Fruit fly (Drosophila melanogaster) whole organism, wandering third instar larva: Measurements from ENCODE around the gene atl.

Source experiments
- Abd-B ChIP-seq: fragments of >200 bp; optimal IDR thresholded peaks from 2 replicates; lab custom pipeline; 2017; ENCODE audit warnings: missing biosample characterization, missing genetic modification characterization
- CG9705 ChIP-seq: fragments of 200-800 bp; sonication (Bioruptor generic); optimal IDR thresholded peaks from 2 replicates; lab custom pipeline; 2018; ENCODE audit warnings: missing biosample characterization, mild to moderate bottlenecking, missing genetic modification characterization
- Dfd ChIP-seq: fragments of >200 bp; optimal IDR thresholded peaks from 2 replicates; lab custom pipeline; 2017; ENCODE audit warnings: missing biosample characterization, missing genetic modification characterization
- Dif ChIP-seq: fragments of 200-275, 200-300 bp; sonication (Bioruptor generic); optimal IDR thresholded peaks from 2 replicates; lab custom pipeline; 2018; ENCODE audit warnings: missing biosample characterization, missing genetic modification characterization; ENCODE audit not compliant: partially characterized antibody
- GATAd ChIP-seq: sonication (Bioruptor generic); optimal IDR thresholded peaks from 2 replicates; lab custom pipeline; 2016; ENCODE audit warnings: missing biosample characterization, missing genetic modification characterization
- HLH106 ChIP-seq: fragments of 200-800 bp; optimal IDR thresholded peaks from 3 replicates; lab custom pipeline; 2019; ENCODE audit warnings: missing biosample characterization, mild to moderate bottlenecking, missing genetic modification characterization, moderate library complexity
- Hnf4 ChIP-seq: fragments of 200-800 bp; sonication (Bioruptor generic); optimal IDR thresholded peaks from 2 replicates; lab custom pipeline; 2016; ENCODE audit warnings: missing biosample characterization, mild to moderate bottlenecking, missing genetic modification characterization
- Hr78 ChIP-seq: fragments of >200 bp; optimal IDR thresholded peaks from 2 replicates; lab custom pipeline; 2017; ENCODE audit warnings: missing biosample characterization, missing genetic modification characterization
- Hr83 ChIP-seq: fragments of 200-300 bp; sonication (Bioruptor generic); optimal IDR thresholded peaks from 2 replicates; lab custom pipeline; 2016; ENCODE audit warnings: missing biosample characterization, mild to moderate bottlenecking, missing genetic modification characterization, moderate library complexity; ENCODE audit not compliant: poor library complexity, severe bottlenecking
- Jra ChIP-seq: sonication (Bioruptor generic); optimal IDR thresholded peaks from 2 replicates; lab custom pipeline; 2016; ENCODE audit warnings: missing biosample characterization, missing genetic modification characterization
- Mio ChIP-seq: sonication (Bioruptor generic); optimal IDR thresholded peaks from 2 replicates; lab custom pipeline; 2016; ENCODE audit warnings: missing biosample characterization, missing genetic modification characterization
- Myc ChIP-seq: fragments of >200 bp; optimal IDR thresholded peaks from 2 replicates; lab custom pipeline; 2017
- N ChIP-seq: fragments of >200 bp; optimal IDR thresholded peaks from 2 replicates; lab custom pipeline; 2018; ENCODE audit warnings: missing biosample characterization, missing external identifiers, missing genetic modification characterization
- OdsH ChIP-seq: fragments of 200-800 bp; sonication (Bioruptor generic); optimal IDR thresholded peaks from 2 replicates; lab custom pipeline; 2016; ENCODE audit warnings: missing biosample characterization, mild to moderate bottlenecking, missing genetic modification characterization
- Rel ChIP-seq, 2 experiments: fragments of 200-800 bp; sonication (Bioruptor generic) in 1 of 2; optimal IDR thresholded peaks; 2 replicates in 1 of 2; 3 replicates in 1 of 2; lab custom pipeline; 2016 to 2019; ENCODE audit warnings: mild to moderate bottlenecking in 2 of 2, missing biosample characterization in 2 of 2, missing genetic modification characterization in 2 of 2, moderate library complexity in 1 of 2
- Sp1 ChIP-seq: fragments of 200-800 bp; sonication (Bioruptor generic); optimal IDR thresholded peaks from 3 replicates; lab custom pipeline; 2019; ENCODE audit warnings: missing biosample characterization, mild to moderate bottlenecking, missing genetic modification characterization, moderate library complexity
- Vsx2 ChIP-seq: fragments of 200-300, 225-300 bp; sonication (Bioruptor generic); optimal IDR thresholded peaks from 2 replicates; lab custom pipeline; 2018; ENCODE audit warnings: missing biosample characterization, missing genetic modification characterization; ENCODE audit not compliant: partially characterized antibody
- br ChIP-seq: fragments of 200-800 bp; sonication (Bioruptor generic); optimal IDR thresholded peaks from 2 replicates; lab custom pipeline; 2016; ENCODE audit warnings: missing biosample characterization, missing genetic modification characterization
- brk ChIP-seq: fragments of 200-800 bp; sonication (Bioruptor generic); optimal IDR thresholded peaks from 2 replicates; lab custom pipeline; 2016; ENCODE audit warnings: missing biosample characterization, mild to moderate bottlenecking, missing genetic modification characterization
- dl ChIP-seq, 2 experiments: fragments of 175-275, 200-275 bp in 1 of 2; fragments of 200-275 bp in 1 of 2; sonication (Bioruptor generic); optimal IDR thresholded peaks; lab custom pipeline; 2018; ENCODE audit warnings: mild to moderate bottlenecking in 2 of 2, missing biosample characterization in 2 of 2, missing genetic modification characterization in 2 of 2, moderate library complexity in 2 of 2; ENCODE audit not compliant: partially characterized antibody in 2 of 2, insufficient read depth in 1 of 2
- dmrt93B ChIP-seq: fragments of 200-800 bp; sonication (Bioruptor generic); optimal IDR thresholded peaks from 2 replicates; lab custom pipeline; 2018; ENCODE audit warnings: missing biosample characterization, mild to moderate bottlenecking, missing genetic modification characterization
- foxo ChIP-seq, 2 experiments: fragments of 200-800 bp; sonication (Bioruptor generic); optimal IDR thresholded peaks; 2 replicates in 1 of 2; 3 replicates in 1 of 2; lab custom pipeline; 2016 to 2017; ENCODE audit warnings: missing biosample characterization in 2 of 2, missing genetic modification characterization in 2 of 2
- fru ChIP-seq: fragments of 200-800 bp; sonication (Bioruptor generic); optimal IDR thresholded peaks from 3 replicates; lab custom pipeline; 2016; ENCODE audit warnings: missing biosample characterization, mild to moderate bottlenecking, missing genetic modification characterization
- jim ChIP-seq: fragments of 175-275, 200-325 bp; sonication (Bioruptor generic); optimal IDR thresholded peaks from 2 replicates; lab custom pipeline; 2016; ENCODE audit warnings: missing biosample characterization, mild to moderate bottlenecking, missing genetic modification characterization
- lola ChIP-seq: fragments of >200 bp; optimal IDR thresholded peaks from 2 replicates; lab custom pipeline; 2017; ENCODE audit warnings: missing biosample characterization, missing genetic modification characterization
- pan ChIP-seq: fragments of >200 bp; optimal IDR thresholded peaks from 2 replicates; lab custom pipeline; 2017
- psq ChIP-seq: fragments of 200-800 bp; sonication (Bioruptor generic); optimal IDR thresholded peaks from 3 replicates; lab custom pipeline; 2017; ENCODE audit warnings: missing biosample characterization, mild to moderate bottlenecking, missing genetic modification characterization, moderate library complexity
- rgr ChIP-seq: fragments of 200-800 bp; sonication (Bioruptor generic); optimal IDR thresholded peaks from 3 replicates; lab custom pipeline; 2016; ENCODE audit warnings: missing biosample characterization, mild to moderate bottlenecking, missing genetic modification characterization
- sage ChIP-seq: fragments of 200-800 bp; sonication (Bioruptor generic); optimal IDR thresholded peaks from 2 replicates; lab custom pipeline; 2016; ENCODE audit warnings: missing biosample characterization, mild to moderate bottlenecking, missing genetic modification characterization
- sv ChIP-seq: fragments of 200-800 bp; sonication (Bioruptor generic); optimal IDR thresholded peaks from 3 replicates; lab custom pipeline; 2016; ENCODE audit warnings: missing biosample characterization, missing genetic modification characterization
- tai ChIP-seq: sonication (Bioruptor generic); optimal IDR thresholded peaks from 2 replicates; lab custom pipeline; 2016; ENCODE audit warnings: missing biosample characterization, missing genetic modification characterization
- usp ChIP-seq: fragments of >200 bp; optimal IDR thresholded peaks from 2 replicates; lab custom pipeline; 2017; ENCODE audit warnings: missing biosample characterization, missing genetic modification characterization
- woc ChIP-seq: sonication (Bioruptor generic); optimal IDR thresholded peaks from 2 replicates; lab custom pipeline; 2016; ENCODE audit warnings: missing biosample characterization, mild to moderate bottlenecking, missing genetic modification characterization

Gene atl

DNA sequence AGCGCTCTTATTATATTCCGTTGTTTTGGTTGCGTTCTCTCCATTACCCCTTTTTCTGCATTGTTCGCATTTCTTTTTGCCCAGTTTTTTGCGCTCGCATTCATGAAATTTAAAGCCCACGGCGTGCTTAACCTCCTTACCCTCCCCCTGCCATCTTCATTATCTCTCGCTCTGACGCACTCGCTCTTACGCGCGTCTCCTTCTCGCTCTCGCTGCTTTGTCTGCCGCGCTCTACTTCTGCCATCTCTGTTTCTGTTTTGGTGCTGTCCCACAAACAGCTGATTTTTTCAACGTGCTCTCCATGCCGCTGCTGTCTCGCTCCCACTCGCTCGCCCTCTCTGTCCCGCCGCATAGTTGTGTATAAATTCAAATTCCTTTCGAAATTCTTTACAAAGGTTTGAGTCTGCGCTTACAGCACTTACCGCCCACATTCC, 39.0 kb upstream of the atl start (continued):
- no peak for TF ChIP-seq Dfd (GFP tag; lab: Kevin White, UChicago)
- TF ChIP-seq Myc (lab: Kevin White, UChicago) = peak; percentile 27
- peak; percentile 61 to 62 for TF ChIP-seq dl (GFP tag; optimal IDR thresholded peaks at IDR 0.05; lab: Kevin White, UChicago; ENCODE audit: insufficient read depth in 1 of 2, partially characterized antibody in 2 of 2)
- no peak for TF ChIP-seq Abd-B (GFP tag; lab: Kevin White, UChicago)
- TF ChIP-seq OdsH (GFP tag; lab: Kevin White, UChicago) = no peak

DNA sequence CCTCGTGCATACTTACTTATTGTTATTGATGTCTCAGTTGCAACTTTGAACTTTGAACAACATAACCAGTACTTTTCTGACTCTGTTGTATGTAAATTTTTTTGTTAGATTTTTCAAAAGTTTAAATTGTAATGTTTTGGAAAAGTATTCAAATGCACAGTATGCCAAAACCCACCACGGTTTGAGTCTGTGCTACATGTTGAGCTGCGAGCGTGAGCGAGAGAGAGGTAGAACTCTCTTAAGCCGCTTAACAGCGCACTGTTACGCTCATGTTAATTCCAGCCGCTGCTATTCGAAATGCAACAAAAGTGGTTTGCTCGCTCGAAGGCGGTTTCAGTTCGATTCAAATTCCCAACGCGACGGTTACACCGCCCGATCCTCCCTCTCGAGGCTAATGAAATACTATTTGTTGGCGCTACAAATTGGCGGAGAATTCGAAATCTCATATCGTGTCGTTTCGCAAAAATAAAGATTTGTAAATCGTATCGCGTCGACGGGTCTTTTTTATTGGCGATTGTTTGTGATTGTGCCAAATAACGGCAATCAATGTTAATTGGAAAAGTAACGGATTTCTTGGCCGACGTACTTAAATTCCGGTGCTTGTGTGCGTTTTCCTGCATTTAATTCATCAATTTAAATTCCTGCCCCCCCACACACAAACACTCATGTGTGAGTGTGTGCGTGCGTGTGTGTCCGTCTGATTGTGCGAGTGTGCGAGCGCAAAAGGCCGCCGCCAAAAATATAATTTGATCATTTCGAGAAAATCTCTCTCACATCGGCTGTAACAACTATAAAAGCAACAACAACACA, 36.4 kb upstream of the atl start:
- TF ChIP-seq Hr83 (peak; percentile 15), Hnf4 (no peak), sage (no peak), Myc (lab: Kevin White, UChicago) (no peak), HLH106 (tag; lab: Kevin White, UChicago) (no peak), woc (no peak), Hr78 (no peak), OdsH (GFP tag; lab: Kevin White, UChicago) (no peak), Sp1 (peak; percentile 9), Dif (GFP tag; lab: Kevin White, UChicago) (peak; percentile 12), Rel (GFP tag; optimal IDR thresholded peaks at IDR 0.05; lab: Kevin White, UChicago) (no peak), Rel (tag; optimal IDR thresholded peaks at IDR 0.05; lab: Kevin White, UChicago) (peak; percentile 10)

dm6 chr3R:24590276-24590675, 35.2 kb upstream of the atl start:
- TF ChIP-seq OdsH (GFP tag; lab: Kevin White, UChicago) = no peak
- TF ChIP-seq CG9705 = no peak
- no peak for TF ChIP-seq HLH106 (tag; lab: Kevin White, UChicago)
- peak; percentile 40 for TF ChIP-seq Dfd (GFP tag; lab: Kevin White, UChicago)
- no peak for TF ChIP-seq psq (GFP tag; lab: Kevin White, UChicago)
- no peak for TF ChIP-seq dmrt93B (GFP tag; lab: Kevin White, UChicago)
- no peak for TF ChIP-seq lola (GFP tag; lab: Kevin White, UChicago)
- no peak for TF ChIP-seq Vsx2 (GFP tag; lab: Kevin White, UChicago)
- TF ChIP-seq fru (GFP tag; lab: Kevin White, UChicago) = no peak
- TF ChIP-seq sage = no peak
- TF ChIP-seq N = no peak
- no peak for TF ChIP-seq Jra (GFP tag; lab: Kevin White, UChicago)
- no peak for TF ChIP-seq Rel (GFP tag; optimal IDR thresholded peaks at IDR 0.05; lab: Kevin White, UChicago)
- TF ChIP-seq Rel (tag; optimal IDR thresholded peaks at IDR 0.05; lab: Kevin White, UChicago) = peak; percentile 4
- TF ChIP-seq, all 38 proteins: peak for 2

DNA sequence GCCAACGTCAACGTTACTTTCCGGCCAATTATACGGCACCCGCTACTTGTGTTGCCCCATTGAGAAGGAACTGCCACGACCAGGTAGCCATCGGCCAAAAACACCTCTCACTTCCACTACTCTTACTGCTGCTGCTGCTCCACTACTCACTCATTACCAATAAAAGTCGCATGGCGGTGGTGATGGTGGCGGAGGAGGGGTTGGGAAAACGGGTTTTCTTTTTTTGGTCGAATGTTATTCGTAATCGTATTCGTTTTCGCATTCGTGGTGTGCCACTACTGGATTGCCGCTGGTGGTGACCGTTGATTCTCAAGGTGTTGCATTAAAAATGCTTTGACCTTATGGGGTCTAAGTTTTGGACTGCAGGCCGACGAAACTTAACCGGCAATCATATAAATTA, 31.7 kb upstream of the atl start:
- peak; percentile 28 for TF ChIP-seq psq (GFP tag; lab: Kevin White, UChicago)
- TF ChIP-seq jim (GFP tag; lab: Kevin White, UChicago) = no peak
- TF ChIP-seq Dif (GFP tag; lab: Kevin White, UChicago) = peak; percentile 58
- TF ChIP-seq GATAd (GFP tag; lab: Kevin White, UChicago) = no peak
- TF ChIP-seq woc = no peak
- no peak for TF ChIP-seq br (GFP tag; lab: Kevin White, UChicago)
- TF ChIP-seq dmrt93B (GFP tag; lab: Kevin White, UChicago) = no peak
- TF ChIP-seq Vsx2 (GFP tag; lab: Kevin White, UChicago) = peak; percentile 74

DNA sequence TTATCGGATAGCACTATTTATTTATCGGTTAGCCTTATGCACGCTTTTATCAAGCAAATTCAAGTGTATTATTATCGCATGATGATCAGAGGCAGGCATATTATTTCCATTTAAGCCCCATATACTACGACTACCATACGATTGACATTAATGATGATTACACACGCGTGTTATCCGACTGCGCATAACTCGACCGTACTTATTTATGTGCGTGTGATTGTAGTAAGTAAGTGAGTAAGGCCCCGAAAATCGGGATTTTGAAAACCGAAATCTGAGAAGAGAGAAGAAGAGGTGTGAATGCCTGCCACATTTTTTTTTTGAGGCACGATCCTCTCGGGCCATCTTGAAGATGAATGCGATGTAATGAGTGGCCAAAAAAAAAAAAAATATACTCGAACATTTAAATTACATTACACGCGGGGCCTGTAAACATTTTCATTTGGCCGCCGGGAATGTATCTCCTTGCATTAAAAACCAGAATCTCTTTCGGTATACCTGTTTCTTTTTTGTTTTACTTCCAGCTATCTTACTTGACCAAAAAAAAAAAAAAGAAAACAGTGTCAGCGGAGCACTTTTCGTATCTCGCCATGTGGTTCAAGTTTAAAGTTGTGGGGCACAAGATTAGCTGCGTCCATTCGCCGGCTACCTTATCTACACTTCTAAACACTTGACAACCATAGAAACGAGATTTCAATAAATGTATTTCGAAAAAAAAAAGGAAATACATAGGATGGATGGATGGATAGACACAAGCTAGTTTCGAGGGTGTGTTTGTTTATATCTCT, 29.9 kb upstream of the atl start:
- no peak for TF ChIP-seq usp (GFP tag; lab: Kevin White, UChicago)
- no peak for TF ChIP-seq tai (GFP tag; lab: Kevin White, UChicago)
- no peak for TF ChIP-seq HLH106 (tag; lab: Kevin White, UChicago)
- TF ChIP-seq rgr (GFP tag; lab: Kevin White, UChicago) = no peak
- no peak for TF ChIP-seq Abd-B (GFP tag; lab: Kevin White, UChicago)
- TF ChIP-seq jim (GFP tag; lab: Kevin White, UChicago) = no peak
- no peak for TF ChIP-seq brk (GFP tag; lab: Kevin White, UChicago)
- no peak for TF ChIP-seq Rel (GFP tag; optimal IDR thresholded peaks at IDR 0.05; lab: Kevin White, UChicago)
- no peak for TF ChIP-seq Rel (tag; optimal IDR thresholded peaks at IDR 0.05; lab: Kevin White, UChicago)
- TF ChIP-seq N = no peak
- TF ChIP-seq Myc (lab: Kevin White, UChicago) = no peak
- no peak for TF ChIP-seq sv (GFP tag; lab: Kevin White, UChicago)
- TF ChIP-seq pan (lab: Kevin White, UChicago) = no peak
- no peak for TF ChIP-seq lola (GFP tag; lab: Kevin White, UChicago)
- no peak for TF ChIP-seq Mio
- no peak for TF ChIP-seq dl (GFP tag; optimal IDR thresholded peaks at IDR 0.05; lab: Kevin White, UChicago; ENCODE audit: insufficient read depth in 1 of 2, partially characterized antibody in 2 of 2)
- no peak for TF ChIP-seq Vsx2 (GFP tag; lab: Kevin White, UChicago)
- no peak for TF ChIP-seq OdsH (GFP tag; lab: Kevin White, UChicago)
- no peak for TF ChIP-seq CG9705
- no peak for TF ChIP-seq foxo (GFP tag; optimal IDR thresholded peaks at IDR 0.05; lab: Kevin White, UChicago)
